Worm (Caenorhabditis elegans) whole organism, L4/young adult: ENCODE data around the gene scp-1.

ENCODE experiments used
- W03F9.2 ChIP-seq: fragments of 150-350 bp; optimal IDR thresholded peaks from 2 replicates; lab custom pipeline; 2014; ENCODE audit warnings: missing biosample characterization, missing genetic modification characterization
- dao-5 ChIP-seq: sonication (generic microtip); optimal IDR thresholded peaks from 2 replicates; lab custom pipeline; 2016; ENCODE audit warnings: missing genotype, missing genetic modification characterization, moderate library complexity, missing compliant biosample characterization
- him-1 ChIP-seq: sonication (generic microtip); optimal IDR thresholded peaks from 2 replicates; lab custom pipeline; 2016; ENCODE audit warnings: missing genotype, missing genetic modification reagents, missing genetic modification characterization, missing compliant biosample characterization

The scp-1 gene

DNA sequence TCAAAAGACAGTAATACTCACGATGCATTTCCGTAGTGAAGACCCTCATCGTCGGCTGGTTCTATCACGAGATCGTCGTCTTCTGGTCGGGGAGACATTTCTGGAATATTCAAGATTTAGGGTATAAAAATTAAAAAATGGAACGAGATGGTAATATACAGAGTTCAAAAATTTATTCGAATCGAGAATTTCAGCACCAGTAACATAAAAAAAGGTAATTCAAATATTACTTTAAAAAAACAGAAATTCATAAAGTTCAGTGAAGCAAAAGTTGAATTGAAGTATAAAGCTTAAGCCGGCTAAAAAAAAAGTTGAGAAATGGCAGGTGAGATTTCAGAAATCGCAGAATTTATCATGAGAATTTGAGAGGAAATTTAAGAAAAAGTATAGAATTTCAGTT, 23.6 kb upstream of the scp-1 start, which contains the start of gene cam-1:
Gene cam-1, minus strand, starts transcription at position 101 of the 400 bp plus-strand sequence.
- TF ChIP-seq dao-5 (no peak), W03F9.2 (tag; lab: Kevin White, UChicago) (no peak), him-1 (tag; lab: Kevin White, UChicago) (no peak)

DNA sequence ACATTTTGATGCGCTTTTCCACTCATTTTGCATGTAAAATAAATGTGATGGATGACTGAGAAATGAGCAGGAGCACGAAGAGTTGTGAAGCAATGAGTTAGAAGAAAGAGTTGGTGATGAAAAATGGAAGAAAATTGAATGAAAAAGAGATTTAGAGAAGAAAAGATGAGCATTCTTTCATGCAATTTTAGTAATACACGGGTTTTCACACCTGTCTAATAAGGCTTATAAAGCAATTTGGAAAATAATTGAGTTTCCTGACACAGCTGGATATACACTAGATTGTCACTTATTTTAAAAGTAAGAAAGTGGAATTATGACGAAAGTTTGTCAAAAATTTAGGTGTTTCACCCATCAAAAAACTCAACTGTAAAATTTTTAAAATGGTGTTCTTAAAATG, 23.0 kb upstream of the scp-1 start:
- TF ChIP-seq him-1 (tag; lab: Kevin White, UChicago) = no peak
- TF ChIP-seq dao-5 = no peak
- TF ChIP-seq W03F9.2 (tag; lab: Kevin White, UChicago) = no peak

- TF ChIP-seq dao-5 (no peak), him-1 (tag; lab: Kevin White, UChicago) (no peak), W03F9.2 (tag; lab: Kevin White, UChicago) (no peak)
Observed at ce11 chrII:9311702-9312101, 22.1 kb upstream of the scp-1 start.

- no peak for TF ChIP-seq dao-5
- no peak for TF ChIP-seq W03F9.2 (tag; lab: Kevin White, UChicago)
- no peak for TF ChIP-seq him-1 (tag; lab: Kevin White, UChicago)
Observed at ce11 chrII:9313335-9313734, 20.5 kb upstream of the scp-1 start.

DNA sequence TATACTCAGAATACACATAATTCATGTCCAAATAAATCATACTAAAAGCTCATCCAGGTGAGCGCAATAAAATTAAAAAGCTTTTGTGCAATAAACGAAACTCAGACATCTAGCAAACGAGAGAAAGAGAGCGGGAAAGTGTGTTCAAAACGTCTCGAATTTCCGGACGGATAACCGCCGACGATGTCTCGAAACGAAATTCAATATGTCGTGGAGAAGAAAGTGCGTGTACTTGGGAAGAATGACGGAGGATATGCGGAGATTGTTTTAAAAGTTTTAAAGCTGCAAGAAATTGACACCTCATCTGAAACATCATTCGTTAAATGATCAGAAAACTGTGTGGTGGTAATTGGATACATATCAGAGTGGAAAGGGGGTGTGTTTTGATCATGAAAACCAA, 19.1 kb upstream of the scp-1 start:
- TF ChIP-seq dao-5 (no peak), him-1 (tag; lab: Kevin White, UChicago) (no peak), W03F9.2 (tag; lab: Kevin White, UChicago) (no peak)

ce11 chrII:9315692-9316091, 18.1 kb upstream of the scp-1 start:
- no peak for TF ChIP-seq W03F9.2 (tag; lab: Kevin White, UChicago)
- no peak for TF ChIP-seq dao-5
- TF ChIP-seq him-1 (tag; lab: Kevin White, UChicago) = no peak

DNA sequence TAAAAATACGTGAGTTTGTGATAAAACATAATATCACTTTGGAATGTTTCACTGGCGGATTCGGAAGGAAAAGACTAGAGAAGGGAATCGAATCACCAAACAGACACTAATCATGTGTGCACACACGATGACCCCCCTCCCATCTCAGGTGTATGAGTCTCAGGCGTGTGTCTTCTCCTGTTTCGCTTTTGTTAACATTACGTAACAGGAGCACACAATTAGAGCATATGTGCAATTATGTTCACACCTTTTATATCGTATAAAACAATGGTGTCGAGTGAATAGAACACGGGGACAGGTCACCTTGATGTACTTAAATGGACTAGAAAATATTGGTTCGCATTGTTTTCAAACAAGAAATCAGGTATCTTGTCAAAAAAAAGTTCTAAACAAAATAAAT, 17.0 kb upstream of the scp-1 start:
- TF ChIP-seq W03F9.2 (tag; lab: Kevin White, UChicago) (no peak), dao-5 (no peak), him-1 (tag; lab: Kevin White, UChicago) (no peak)

ce11 chrII:9319058-9319915, 14.5 kb upstream of the scp-1 start, which contains the start of the genes csa-1 and wdfy-2:
csa-1 (minus strand) TSS chrII:9319726.
wdfy-2 (plus strand) TSS chrII:9319865.
- TF ChIP-seq dao-5 (no peak), him-1 (tag; lab: Kevin White, UChicago) (no peak), W03F9.2 (tag; lab: Kevin White, UChicago) (no peak)

- TF ChIP-seq him-1 (tag; lab: Kevin White, UChicago) (no peak), W03F9.2 (tag; lab: Kevin White, UChicago) (peak; percentile 70)
Observed at ce11 chrII:9322870-9323349, 10.9 kb upstream of the scp-1 start, which contains the start of gene rab-39. rab-39 (minus strand) TSS chrII:9322920.

DNA sequence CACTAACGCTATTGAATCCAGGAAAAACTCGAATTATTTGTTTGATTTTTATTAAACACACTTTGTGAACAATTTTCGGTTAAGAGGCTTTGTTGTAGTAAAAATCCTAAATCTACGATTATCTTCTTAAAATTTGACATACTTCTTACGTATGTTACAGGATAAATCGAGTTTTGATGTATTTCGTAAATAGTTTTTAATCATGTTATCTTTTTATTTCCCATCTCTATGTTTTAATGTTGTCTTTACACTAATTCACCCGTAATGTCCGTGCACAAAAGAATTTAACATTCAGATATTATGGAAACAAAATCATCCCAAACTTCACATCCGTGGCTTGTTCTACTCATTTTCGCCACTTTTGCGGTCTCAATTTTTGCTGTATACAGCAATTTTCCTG, 10.2 kb upstream of the scp-1 start, which contains the start of gene egli-1:
Gene egli-1, plus strand, starts transcription at position 301 of the 400 bp plus-strand sequence.
- TF ChIP-seq W03F9.2 (tag; lab: Kevin White, UChicago) (no peak), dao-5 (no peak), him-1 (tag; lab: Kevin White, UChicago) (no peak)

- TF ChIP-seq him-1 (tag; lab: Kevin White, UChicago) (no peak), dao-5 (no peak), W03F9.2 (tag; lab: Kevin White, UChicago) (no peak)
Observed at ce11 chrII:9324824-9325351, 8.9 kb upstream of the scp-1 start, which contains the start of gene eat-3. eat-3 (plus strand) TSS chrII:9324874.

- no peak for TF ChIP-seq W03F9.2 (tag; lab: Kevin White, UChicago)
- TF ChIP-seq him-1 (tag; lab: Kevin White, UChicago) = no peak
- TF ChIP-seq dao-5 = no peak
Observed at ce11 chrII:9325555-9325954, 8.3 kb upstream of the scp-1 start.

- TF ChIP-seq him-1 (tag; lab: Kevin White, UChicago) = no peak
- TF ChIP-seq dao-5 = no peak
- no peak for TF ChIP-seq W03F9.2 (tag; lab: Kevin White, UChicago)
Observed at ce11 chrII:9329474-9329873, 4.3 kb upstream of the scp-1 start, which contains the start of gene wbp-2. wbp-2 (plus strand) TSS chrII:9329774.

ce11 chrII:9331343-9331742, 2.5 kb upstream of the scp-1 start, which contains the start of gene eif-3.F:
eif-3.F (plus strand) TSS chrII:9331643.
- TF ChIP-seq him-1 (tag; lab: Kevin White, UChicago) = no peak
- TF ChIP-seq W03F9.2 (tag; lab: Kevin White, UChicago) = no peak
- no peak for TF ChIP-seq dao-5
